Fruit fly (Drosophila melanogaster): ENCODE results near the gene LSm-4.
A peak's percentile ranks its signal among the peaks of the same experiment; 100 is the strongest.

DNA sequence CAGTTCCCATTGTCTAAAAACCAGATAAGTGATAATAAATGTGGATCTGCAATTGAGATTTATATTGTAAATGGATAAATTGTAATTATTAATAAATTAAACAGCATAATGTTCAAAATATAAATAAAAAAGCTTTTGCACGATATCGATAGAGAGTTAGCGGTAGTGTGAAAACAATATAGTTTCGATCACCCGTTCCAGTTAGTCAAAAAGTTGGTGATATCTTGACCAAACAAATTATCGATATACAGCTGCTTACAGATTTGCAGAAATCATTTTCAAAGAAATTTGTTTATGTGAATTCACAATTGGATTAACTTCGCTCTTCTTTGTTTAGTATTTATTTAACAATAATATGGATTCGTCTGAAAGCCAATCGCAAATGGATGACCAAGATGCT is 34.2 kb upstream of the LSm-4 start, which contains the start of gene Nse4:
- TF ChIP-seq CG3407 (GFP tag; optimal IDR thresholded peaks at IDR 0.05), result no peak
- no peak for TF ChIP-seq Camta (GFP tag; optimal IDR thresholded peaks at IDR 0.05)
- TF ChIP-seq E2f2 (GFP tag; IDR thresholded peaks at IDR 0.05), result peak; percentile 87

Measured in whole organism, embryonic.